Worm (Caenorhabditis elegans) whole organism, L1 larva: ENCODE measurements around the gene C02H6.3.

ENCODE experiments used
- C04F5.9 ChIP-seq: sonication (generic microtip); optimal IDR thresholded peaks from 2 replicates; lab custom pipeline; 2016; ENCODE audit warnings: missing genetic modification characterization, missing compliant biosample characterization
- C16A3.4 ChIP-seq: fragments of 150-350 bp; optimal IDR thresholded peaks from 2 replicates; lab custom pipeline; 2014; ENCODE audit warnings: missing biosample characterization, missing genetic modification characterization
- C34B4.2 ChIP-seq: sonication (generic microtip); optimal IDR thresholded peaks from 2 replicates; lab custom pipeline; 2017; ENCODE audit warnings: mild to moderate bottlenecking, missing genetic modification characterization, missing compliant biosample characterization
- alr-1 ChIP-seq: fragments of 200-800 bp; sonication (Bioruptor generic); optimal IDR thresholded peaks from 2 replicates; lab custom pipeline; 2018; ENCODE audit warnings: borderline replicate concordance, mild to moderate bottlenecking, missing genetic modification characterization, missing compliant biosample characterization
- ama-1 ChIP-seq: fragments of 150-350 bp; optimal IDR thresholded peaks from 2 replicates; lab custom pipeline; 2014
- ceh-82 ChIP-seq, 3 experiments: fragments of 150-350 bp in 1 of 3; sonication (generic microtip) in 2 of 3; optimal IDR thresholded peaks; 2 replicates each; lab custom pipeline; 2014 to 2017; ENCODE audit warnings: missing biosample characterization in 3 of 3, missing genetic modification characterization in 3 of 3
- dpl-1 ChIP-seq, 3 experiments: fragments of 150-350 bp in 2 of 3; sonication (generic microtip) in 1 of 3; optimal IDR thresholded peaks; 2 replicates each; lab custom pipeline; 2014 to 2017; ENCODE audit warnings: missing biosample characterization in 3 of 3, missing genetic modification characterization in 3 of 3, missing genetic modification reagents in 3 of 3
- efl-1 ChIP-seq, 4 experiments: fragments of 150-350 bp; optimal IDR thresholded peaks in 3 of 4; peaks in 1 of 4; 1 replicate in 1 of 4; 2 replicates in 3 of 4; lab custom pipeline; 2014; ENCODE audit warnings: missing biosample characterization in 2 of 4, missing genetic modification characterization in 2 of 4, missing genetic modification reagents in 2 of 4
- egl-13 ChIP-seq: sonication (generic microtip); optimal IDR thresholded peaks from 2 replicates; lab custom pipeline; 2016; ENCODE audit warnings: missing genotype, missing genetic modification reagents, missing genetic modification characterization, missing compliant biosample characterization
- ets-5 ChIP-seq: fragments of 200-800 bp; sonication (Bioruptor generic); IDR thresholded peaks from 2 replicates; pipeline ENCODE4 v1.3.6; 2022; ENCODE audit warnings: missing genetic modification characterization, missing compliant biosample characterization
- fkh-4 ChIP-seq: sonication (generic microtip); optimal IDR thresholded peaks from 2 replicates; lab custom pipeline; 2016; ENCODE audit warnings: missing compliant biosample characterization, missing genetic modification characterization, borderline replicate concordance
- hlh-17 ChIP-seq: fragments of 200-800 bp; sonication (Bioruptor generic); optimal IDR thresholded peaks from 2 replicates; lab custom pipeline; 2018; ENCODE audit warnings: missing genetic modification characterization, mild to moderate bottlenecking, missing compliant biosample characterization, moderate library complexity, borderline replicate concordance
- hlh-4 ChIP-seq: sonication (generic microtip); optimal IDR thresholded peaks from 2 replicates; lab custom pipeline; 2016; ENCODE audit warnings: mild to moderate bottlenecking, missing genetic modification characterization, missing compliant biosample characterization
- hpl-2 ChIP-seq: fragments of 150-350 bp; optimal IDR thresholded peaks from 2 replicates; lab custom pipeline; 2014; ENCODE audit warnings: missing biosample characterization, missing genetic modification reagents, missing genetic modification characterization
- irx-1 ChIP-seq: sonication (generic microtip); optimal IDR thresholded peaks from 2 replicates; lab custom pipeline; 2016; ENCODE audit warnings: missing genetic modification characterization, missing compliant biosample characterization
- jun-1 ChIP-seq: fragments of 150-350 bp; optimal IDR thresholded peaks from 2 replicates; lab custom pipeline; 2014; ENCODE audit warnings: missing biosample characterization, missing genetic modification reagents, missing genetic modification characterization
- lin-15B ChIP-seq: fragments of 150-350 bp; sonication (generic microtip); optimal IDR thresholded peaks from 3 replicates; lab custom pipeline; 2014; ENCODE audit warnings: missing biosample characterization, missing genetic modification characterization
- lsy-2 ChIP-seq, 2 experiments: fragments of 150-350 bp; optimal IDR thresholded peaks; 2 replicates each; lab custom pipeline; 2014; ENCODE audit warnings: missing biosample characterization in 2 of 2, missing genetic modification characterization in 2 of 2
- mdl-1 ChIP-seq, 2 experiments: fragments of 150-350 bp; optimal IDR thresholded peaks; 2 replicates each; lab custom pipeline; 2014 to 2017; ENCODE audit warnings: missing biosample characterization in 2 of 2, missing genetic modification characterization in 2 of 2, inconsistent platforms in 1 of 2
- mep-1 ChIP-seq: fragments of 150-350 bp; optimal IDR thresholded peaks from 2 replicates; lab custom pipeline; 2014; ENCODE audit warnings: missing biosample characterization, missing genetic modification characterization
- nhr-12 ChIP-seq: sonication (generic microtip); optimal IDR thresholded peaks from 2 replicates; lab custom pipeline; 2017; ENCODE audit warnings: missing biosample characterization, missing genetic modification characterization
- nhr-19 ChIP-seq: fragments of 200-800 bp; sonication (Bioruptor generic); conservative IDR thresholded peaks from 2 replicates; pipeline ENCODE4 v1.3.6; 2022; ENCODE audit warnings: missing genetic modification characterization, missing compliant biosample characterization
- nhr-20 ChIP-seq: sonication (generic microtip); optimal IDR thresholded peaks from 2 replicates; lab custom pipeline; 2016; ENCODE audit warnings: mild to moderate bottlenecking, missing genetic modification characterization, missing compliant biosample characterization
- nhr-47 ChIP-seq: sonication (generic microtip); optimal IDR thresholded peaks from 2 replicates; lab custom pipeline; 2016; ENCODE audit warnings: mild to moderate bottlenecking, missing genetic modification characterization, moderate library complexity, missing compliant biosample characterization
- nhr-84 ChIP-seq: sonication (generic microtip); optimal IDR thresholded peaks from 2 replicates; lab custom pipeline; 2017; ENCODE audit warnings: missing biosample characterization, missing genetic modification characterization
- pax-3 ChIP-seq: fragments of 200-800 bp; sonication (Bioruptor generic); optimal IDR thresholded peaks from 2 replicates; lab custom pipeline; 2018; ENCODE audit warnings: mild to moderate bottlenecking, missing genetic modification characterization, moderate library complexity, missing compliant biosample characterization
- pqm-1 ChIP-seq: sonication (generic microtip); optimal IDR thresholded peaks from 3 replicates; lab custom pipeline; 2017; ENCODE audit warnings: missing biosample characterization, missing genetic modification characterization
- snpc-4 ChIP-seq: fragments of 150-350 bp; optimal IDR thresholded peaks from 2 replicates; lab custom pipeline; 2014; ENCODE audit warnings: missing biosample characterization, missing genetic modification characterization
- snu-23 ChIP-seq: sonication (generic microtip); optimal IDR thresholded peaks from 2 replicates; lab custom pipeline; 2016; ENCODE audit warnings: missing genetic modification characterization, missing compliant biosample characterization
- swsn-7 ChIP-seq: sonication (generic microtip); optimal IDR thresholded peaks from 2 replicates; lab custom pipeline; 2016; ENCODE audit warnings: missing genetic modification characterization, missing compliant biosample characterization
- unc-62 ChIP-seq: fragments of 150-350 bp; optimal IDR thresholded peaks from 2 replicates; lab custom pipeline; 2014; ENCODE audit warnings: missing biosample characterization, missing genetic modification reagents, missing genetic modification characterization
- xbp-1 ChIP-seq: sonication (generic microtip); optimal IDR thresholded peaks from 2 replicates; lab custom pipeline; 2016; ENCODE audit warnings: missing genetic modification characterization, missing compliant biosample characterization

C02H6.3 gene

DNA sequence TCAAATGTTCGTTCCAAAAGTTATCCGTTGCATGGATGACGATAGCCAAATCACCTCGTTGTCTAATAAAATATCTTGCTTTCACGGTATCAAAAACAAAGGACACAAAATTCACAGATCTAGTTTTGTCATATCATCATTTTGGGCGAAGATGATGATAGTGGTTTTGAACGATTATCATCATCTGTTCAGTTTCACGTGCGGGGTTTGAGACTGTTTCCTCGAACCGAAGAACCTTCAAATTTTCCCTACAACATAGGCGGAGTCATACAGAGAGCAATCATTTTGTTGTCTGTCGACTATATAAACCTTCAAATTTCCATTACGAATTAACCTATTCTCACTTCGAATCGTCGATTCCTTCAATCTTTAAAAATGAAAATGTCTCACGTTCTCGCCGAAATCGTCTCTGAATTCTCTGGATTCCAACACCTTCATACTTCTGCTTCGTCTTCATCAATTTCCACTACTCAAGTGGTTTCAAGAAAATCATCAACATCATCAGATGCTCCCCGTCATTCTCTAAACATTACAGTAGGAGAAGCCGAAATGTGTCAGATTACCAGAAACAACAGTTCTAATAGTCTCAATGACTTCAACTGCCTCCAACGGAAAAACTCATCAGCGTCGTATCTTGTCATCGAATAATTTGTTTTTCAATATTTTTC lies 25.6 kb upstream of the C02H6.3 start, which contains the start of gene F18E3.11 (continued):
- TF ChIP-seq nhr-47 (tag; lab: Kevin White, UChicago) (no peak), lsy-2 (tag; optimal IDR thresholded peaks at IDR 0.05; lab: Kevin White, UChicago) (no peak), nhr-19 (peak; percentile 86), unc-62 (GFP tag; lab: Kevin White, UChicago) (no peak), xbp-1 (tag; lab: Kevin White, UChicago) (no peak), nhr-12 (tag; lab: Kevin White, UChicago) (no peak)

ce11 chrV:7411695-7412094 lies 24.0 kb upstream of the C02H6.3 start, which contains the start of gene str-41:
Gene str-41, plus strand, starts transcription at chrV:7411995.
- TF ChIP-seq C04F5.9 (tag; lab: Kevin White, UChicago) (no peak), efl-1 (optimal IDR thresholded peaks at IDR 0.05; lab: Kevin White, UChicago) (no peak), efl-1 (GFP tag; optimal IDR thresholded peaks at IDR 0.05 in 1 of 2; lab: Kevin White, UChicago) (peak in 1 of 2 experiments; percentile 13)

DNA sequence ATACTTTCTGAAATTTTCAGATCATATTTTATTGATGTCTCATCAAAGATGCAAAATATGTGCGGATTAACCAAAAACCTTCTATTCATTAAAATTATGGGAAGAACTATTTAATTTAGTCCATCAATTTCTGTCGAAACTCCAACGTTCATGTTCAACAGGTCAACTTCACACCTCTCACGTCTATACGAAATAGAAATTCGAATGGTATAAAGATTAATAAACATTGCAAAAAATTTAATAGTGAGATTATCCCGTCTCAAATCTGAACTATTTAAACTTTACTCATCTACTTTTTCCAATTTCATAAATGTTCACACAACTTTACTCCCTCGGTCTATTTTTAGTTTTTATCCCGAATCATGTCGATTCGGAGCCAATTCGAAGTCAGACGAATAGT lies 21.9 kb upstream of the C02H6.3 start, which contains the start of gene R13D7.2:
Gene R13D7.2 (plus strand): TSS at position 301 of the 400 bp plus-strand sequence.
- TF ChIP-seq hlh-4, result no peak
- no peak for TF ChIP-seq hpl-2 (GFP tag; lab: Kevin White, UChicago)
- no peak for TF ChIP-seq alr-1
- TF ChIP-seq C16A3.4 (tag; lab: Kevin White, UChicago), result no peak
- TF ChIP-seq hlh-17 (GFP tag; lab: Kevin White, UChicago), result no peak
- TF ChIP-seq snu-23 (GFP tag; lab: Kevin White, UChicago), result no peak
- no peak for TF ChIP-seq ama-1 (lab: Kevin White, UChicago)
- no peak for TF ChIP-seq swsn-7 (tag; lab: Kevin White, UChicago)
- no peak for TF ChIP-seq irx-1 (tag; lab: Kevin White, UChicago)
- TF ChIP-seq mep-1 (tag; lab: Kevin White, UChicago), result no peak
- TF ChIP-seq C34B4.2 (tag; lab: Kevin White, UChicago), result no peak
- TF ChIP-seq ceh-82 (tag; optimal IDR thresholded peaks at IDR 0.05; lab: Kevin White, UChicago), result no peak
- TF ChIP-seq mdl-1 (tag; optimal IDR thresholded peaks at IDR 0.05; lab: Kevin White, UChicago), result no peak
- no peak for TF ChIP-seq pqm-1
- no peak for TF ChIP-seq unc-62 (GFP tag; lab: Kevin White, UChicago)
- no peak for TF ChIP-seq lin-15B (tag; lab: Kevin White, UChicago)
- TF ChIP-seq, all 84 proteins: peak for 0

DNA sequence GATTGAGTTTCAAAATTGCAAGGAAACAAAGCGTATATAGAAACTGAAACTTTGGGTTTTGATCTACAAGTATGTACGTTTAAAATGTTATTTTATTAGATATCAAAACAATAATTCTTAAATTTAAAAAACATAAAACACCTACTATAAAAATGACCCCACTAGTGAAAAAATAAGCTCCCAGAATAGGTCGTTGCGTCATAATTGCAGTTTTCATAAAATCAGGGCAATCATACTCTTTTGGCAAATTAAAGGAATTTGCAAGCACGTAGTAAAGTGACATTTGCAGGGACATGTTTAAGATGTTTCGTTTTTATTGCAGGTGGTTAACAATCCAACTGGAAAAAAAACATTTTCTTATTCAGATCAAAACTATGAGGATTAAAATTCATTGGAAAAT lies 20.9 kb upstream of the C02H6.3 start, which contains the start of gene srt-6:
Gene srt-6 (minus strand): TSS at position 295 of the 400 bp plus-strand sequence.
- no peak for TF ChIP-seq dpl-1 (GFP tag; optimal IDR thresholded peaks at IDR 0.05; lab: Kevin White, UChicago)

- no peak for TF ChIP-seq fkh-4 (tag; lab: Kevin White, UChicago)
- TF ChIP-seq, all 84 proteins: peak for 0
Observed at ce11 chrV:7403501-7403900, 15.8 kb upstream of the C02H6.3 start.

ce11 chrV:7402355-7402754 lies 14.7 kb upstream of the C02H6.3 start, which contains the start of gene srj-13:
Gene srj-13, plus strand, starts transcription at chrV:7402655.
- no peak for TF ChIP-seq egl-13 (tag; lab: Kevin White, UChicago)
- TF ChIP-seq ets-5 (GFP tag; lab: Robert Waterston, UW), result no peak
- TF ChIP-seq nhr-12 (tag; lab: Kevin White, UChicago), result no peak

- TF ChIP-seq ceh-82 (tag; optimal IDR thresholded peaks at IDR 0.05; lab: Kevin White, UChicago) (no peak), alr-1 (no peak), nhr-20 (tag; lab: Kevin White, UChicago) (no peak), C34B4.2 (tag; lab: Kevin White, UChicago) (no peak), nhr-84 (tag; lab: Kevin White, UChicago) (no peak), fkh-4 (tag; lab: Kevin White, UChicago) (no peak), snpc-4 (tag; lab: Kevin White, UChicago) (no peak), pax-3 (tag; lab: Kevin White, UChicago) (no peak), hpl-2 (GFP tag; lab: Kevin White, UChicago) (no peak), mep-1 (tag; lab: Kevin White, UChicago) (no peak), jun-1 (tag; lab: Kevin White, UChicago) (no peak)
Observed at ce11 chrV:7400588-7400987, 12.9 kb upstream of the C02H6.3 start, which contains the start of gene srx-60. Gene srx-60, plus strand, starts transcription at chrV:7400888.
